Fruit fly (Drosophila melanogaster) whole organism, wandering third instar larva: ENCODE results near the gene kst.

Experiments
- GATAd ChIP-seq: sonication (Bioruptor generic); optimal IDR thresholded peaks from 2 replicates; lab custom pipeline; 2016; ENCODE audit warnings: missing biosample characterization, missing genetic modification characterization
- OdsH ChIP-seq: fragments of 200-800 bp; sonication (Bioruptor generic); optimal IDR thresholded peaks from 2 replicates; lab custom pipeline; 2016; ENCODE audit warnings: missing biosample characterization, mild to moderate bottlenecking, missing genetic modification characterization
- lola ChIP-seq: fragments of >200 bp; optimal IDR thresholded peaks from 2 replicates; lab custom pipeline; 2017; ENCODE audit warnings: missing biosample characterization, missing genetic modification characterization

dm6 chr3L:3408796-3409625 lies 72.4 kb downstream of the kst start:
- TF ChIP-seq lola (GFP tag; lab: Kevin White, UChicago) (no peak), GATAd (GFP tag; lab: Kevin White, UChicago) (no peak), OdsH (GFP tag; lab: Kevin White, UChicago) (no peak)
